Fruit fly (Drosophila melanogaster): Measurements from ENCODE around the gene mia.
A peak's percentile ranks its signal among the peaks of the same experiment; 100 is the strongest.

Gene mia

dm6 chr3R:5551068-5551467 lies at the start of gene mia:
Gene mia, minus strand, starts transcription at chr3R:5551168.
- no peak for TF ChIP-seq CG7045 (GFP tag; optimal IDR thresholded peaks at IDR 0.05)
- TF ChIP-seq cic (GFP tag; optimal IDR thresholded peaks at IDR 0.05) = no peak
- TF ChIP-seq pad (GFP tag; optimal IDR thresholded peaks at IDR 0.05) = no peak
- no peak for TF ChIP-seq Clk (GFP tag; optimal IDR thresholded peaks at IDR 0.05)
- no peak for TF ChIP-seq CG5204 (GFP tag; optimal IDR thresholded peaks at IDR 0.05)
- no peak for TF ChIP-seq Crg-1 (GFP tag; optimal IDR thresholded peaks at IDR 0.05)
- TF ChIP-seq CG14711 (tag; optimal IDR thresholded peaks at IDR 0.05) = no peak

- TF ChIP-seq cic (GFP tag; optimal IDR thresholded peaks at IDR 0.05) (peak; percentile 87), CG11617 (GFP tag; optimal IDR thresholded peaks at IDR 0.05) (peak; percentile 65), tj (GFP tag; optimal IDR thresholded peaks at IDR 0.05) (peak; percentile 67), CG33017 (tag; optimal IDR thresholded peaks at IDR 0.05) (peak; percentile 74), Mnt (GFP tag; optimal IDR thresholded peaks at IDR 0.05) (peak; percentile 96), CG7045 (GFP tag; optimal IDR thresholded peaks at IDR 0.05) (peak; percentile 66), CG14711 (tag; optimal IDR thresholded peaks at IDR 0.05) (no peak), CG7101 (tag; optimal IDR thresholded peaks at IDR 0.05) (peak; percentile 69), pad (GFP tag; optimal IDR thresholded peaks at IDR 0.05) (peak; percentile 67), CG1620 (GFP tag; optimal IDR thresholded peaks at IDR 0.05) (peak; percentile 32), cnc (optimal IDR thresholded peaks at IDR 0.05) (peak; percentile 63 to 95), Hr96 (GFP tag; optimal IDR thresholded peaks at IDR 0.05) (no peak), ovo (GFP tag; optimal IDR thresholded peaks at IDR 0.05) (peak; percentile 76), CG5204 (GFP tag; optimal IDR thresholded peaks at IDR 0.05) (no peak), toe (GFP tag; optimal IDR thresholded peaks at IDR 0.05) (no peak), bab1 (GFP tag; optimal IDR thresholded peaks at IDR 0.05) (peak; percentile 49), kay (GFP tag; ENCODE audit: borderline replicate concordance) (peak; percentile 97), Clk (GFP tag; optimal IDR thresholded peaks at IDR 0.05) (no peak), CG12768 (GFP tag; optimal IDR thresholded peaks at IDR 0.05) (peak; percentile 87), Crg-1 (GFP tag; optimal IDR thresholded peaks at IDR 0.05) (no peak)
Measured at dm6 chr3R:5600361-5601043, 49.5 kb upstream of the mia start.

- TF ChIP-seq CG1620 (GFP tag; optimal IDR thresholded peaks at IDR 0.05) = no peak
- peak; percentile 8 for TF ChIP-seq tj (GFP tag; optimal IDR thresholded peaks at IDR 0.05)
- peak; percentile 45 for TF ChIP-seq cic (GFP tag; optimal IDR thresholded peaks at IDR 0.05)
- peak; percentile 4 for TF ChIP-seq ovo (GFP tag; optimal IDR thresholded peaks at IDR 0.05)
- TF ChIP-seq CG14711 (tag; optimal IDR thresholded peaks at IDR 0.05) = peak; percentile 36
- TF ChIP-seq Mnt (GFP tag; optimal IDR thresholded peaks at IDR 0.05) = peak; percentile 97
- TF ChIP-seq Crg-1 (GFP tag; optimal IDR thresholded peaks at IDR 0.05) = no peak
Measured at dm6 chr3R:5599521-5600360, 48.8 kb upstream of the mia start.

dm6 chr3R:5594878-5595277 lies 43.9 kb upstream of the mia start:
- TF ChIP-seq cnc (optimal IDR thresholded peaks at IDR 0.05) (no peak), CG14711 (tag; optimal IDR thresholded peaks at IDR 0.05) (no peak), ovo (GFP tag; optimal IDR thresholded peaks at IDR 0.05) (no peak), Hr96 (GFP tag; optimal IDR thresholded peaks at IDR 0.05) (no peak), CG7045 (GFP tag; optimal IDR thresholded peaks at IDR 0.05) (no peak), tj (GFP tag; optimal IDR thresholded peaks at IDR 0.05) (peak; percentile 40)

dm6 chr3R:5592009-5592572 lies 41.1 kb upstream of the mia start:
- no peak for TF ChIP-seq kay (GFP tag; ENCODE audit: borderline replicate concordance)
- TF ChIP-seq bab1 (GFP tag; optimal IDR thresholded peaks at IDR 0.05) = peak; percentile 15
- TF ChIP-seq cic (GFP tag; optimal IDR thresholded peaks at IDR 0.05) = peak; percentile 67
- TF ChIP-seq tj (GFP tag; optimal IDR thresholded peaks at IDR 0.05) = peak; percentile 20
- peak; percentile 74 for TF ChIP-seq pad (GFP tag; optimal IDR thresholded peaks at IDR 0.05)
- peak; percentile 16 for TF ChIP-seq CG7101 (tag; optimal IDR thresholded peaks at IDR 0.05)
- no peak for TF ChIP-seq ovo (GFP tag; optimal IDR thresholded peaks at IDR 0.05)
- TF ChIP-seq CG5204 (GFP tag; optimal IDR thresholded peaks at IDR 0.05) = no peak
- TF ChIP-seq CG7045 (GFP tag; optimal IDR thresholded peaks at IDR 0.05) = no peak
- peak; percentile 62 for TF ChIP-seq Mnt (GFP tag; optimal IDR thresholded peaks at IDR 0.05)
- peak; percentile 41 for TF ChIP-seq CG12768 (GFP tag; optimal IDR thresholded peaks at IDR 0.05)

- TF ChIP-seq CG14711 (tag; optimal IDR thresholded peaks at IDR 0.05) (peak; percentile 48), Clk (GFP tag; optimal IDR thresholded peaks at IDR 0.05) (peak; percentile 39), CG7101 (tag; optimal IDR thresholded peaks at IDR 0.05) (peak; percentile 46), Mnt (GFP tag; optimal IDR thresholded peaks at IDR 0.05) (peak; percentile 71), toe (GFP tag; optimal IDR thresholded peaks at IDR 0.05) (no peak), CG11617 (GFP tag; optimal IDR thresholded peaks at IDR 0.05) (peak; percentile 49), cic (GFP tag; optimal IDR thresholded peaks at IDR 0.05) (peak; percentile 21), tj (GFP tag; optimal IDR thresholded peaks at IDR 0.05) (peak; percentile 10), CG1620 (GFP tag; optimal IDR thresholded peaks at IDR 0.05) (peak; percentile 24), bab1 (GFP tag; optimal IDR thresholded peaks at IDR 0.05) (no peak), pad (GFP tag; optimal IDR thresholded peaks at IDR 0.05) (peak; percentile 23), CG7045 (GFP tag; optimal IDR thresholded peaks at IDR 0.05) (no peak)
Measured at dm6 chr3R:5591398-5591853, 40.5 kb upstream of the mia start, which contains the start of the genes noi and Vha26. Gene noi, minus strand, starts transcription at chr3R:5591459. Gene Vha26, plus strand, starts transcription at chr3R:5591763.

Data from whole organism, adult.